Fruit fly (Drosophila melanogaster): ENCODE results near the gene mRpL2.
A peak's percentile ranks its signal among the peaks of the same experiment; 100 is the strongest.

Gene mRpL2

DNA sequence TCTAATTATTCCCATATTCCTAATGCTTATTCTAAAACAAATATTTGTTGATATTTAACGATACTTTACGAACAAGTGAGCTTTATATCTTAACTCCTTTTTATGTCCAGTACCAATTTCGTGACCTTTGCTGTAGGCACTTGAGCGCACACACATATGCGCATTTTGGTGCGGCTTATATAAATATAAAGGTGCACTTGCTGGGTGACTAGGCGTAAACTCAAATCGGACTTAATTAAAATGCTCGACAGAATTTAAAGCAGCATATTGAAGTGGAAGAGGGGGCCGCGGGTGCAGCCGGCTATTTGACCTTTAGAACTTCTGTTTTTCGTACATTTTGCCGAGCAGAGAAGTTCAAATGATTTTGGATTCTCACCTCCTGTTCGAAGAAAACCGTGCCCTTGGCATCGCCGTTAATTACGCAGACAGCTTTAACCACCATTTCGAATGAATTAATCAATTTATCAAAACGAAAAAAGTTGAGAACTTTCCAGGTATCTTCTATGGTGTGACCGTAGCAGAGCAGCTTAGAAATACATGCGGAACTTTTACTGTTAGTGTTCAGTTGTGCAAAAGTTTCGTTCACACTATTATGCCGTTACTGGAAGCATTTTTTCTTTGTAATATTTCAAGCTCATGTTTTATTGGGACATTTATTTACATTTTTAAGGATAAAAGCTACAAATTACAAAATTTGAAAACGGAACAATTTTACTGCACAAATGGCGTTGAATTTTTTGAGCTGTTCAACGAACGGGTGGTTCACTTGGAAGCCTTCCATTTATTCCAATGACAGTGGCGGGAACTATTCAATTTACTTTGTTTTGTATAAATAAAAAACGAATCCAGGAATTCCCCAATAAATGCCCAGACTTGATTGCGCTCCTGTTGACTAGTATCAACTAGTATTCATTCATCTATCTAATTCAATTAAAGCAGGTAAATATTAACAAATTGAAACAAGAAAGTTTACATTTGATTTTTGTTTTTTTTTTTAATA, 7.1 kb upstream of the mRpL2 start, which contains the start of gene Sod1 (continued):
- peak; percentile 39 for TF ChIP-seq HmgD (GFP tag; optimal IDR thresholded peaks at IDR 0.05)
- TF ChIP-seq CG15696 (tag; optimal IDR thresholded peaks at IDR 0.05): no peak
- TF ChIP-seq peb (GFP tag; IDR thresholded peaks at IDR 0.05): no peak
- peak; percentile 71 for TF ChIP-seq ERR (GFP tag; optimal IDR thresholded peaks at IDR 0.05)
- peak; percentile 57 for TF ChIP-seq stwl (tag; optimal IDR thresholded peaks at IDR 0.05)
- peak; percentile 38 for TF ChIP-seq Ets97D (GFP tag; optimal IDR thresholded peaks at IDR 0.05)
- TF ChIP-seq so (GFP tag; IDR thresholded peaks at IDR 0.05): no peak
- peak; percentile 24 for TF ChIP-seq maf-S (GFP tag; optimal IDR thresholded peaks at IDR 0.05)
- no peak for TF ChIP-seq ara (GFP tag; IDR thresholded peaks at IDR 0.05)
- no peak for TF ChIP-seq Optix (GFP tag; IDR thresholded peaks at IDR 0.05)
- no peak for TF ChIP-seq pan (optimal IDR thresholded peaks at IDR 0.05)
- no peak for TF ChIP-seq pan (GFP tag; optimal IDR thresholded peaks at IDR 0.05 in 1 of 2, IDR thresholded peaks at IDR 0.05 in 1 of 2)
- TF ChIP-seq CG12219 (GFP tag; optimal IDR thresholded peaks at IDR 0.05): no peak
- TF ChIP-seq CG15269 (tag; optimal IDR thresholded peaks at IDR 0.05): no peak
- no peak for TF ChIP-seq CG9609 (GFP tag; optimal IDR thresholded peaks at IDR 0.05)
- no peak for TF ChIP-seq CG3847 (GFP tag; IDR thresholded peaks at IDR 0.05)
- TF ChIP-seq Meics (GFP tag; optimal IDR thresholded peaks at IDR 0.05): no peak
- no peak for TF ChIP-seq bab2 (GFP tag; optimal IDR thresholded peaks at IDR 0.05)
- no peak for TF ChIP-seq CG9817 (tag; optimal IDR thresholded peaks at IDR 0.05)
- TF ChIP-seq dpn (GFP tag; optimal IDR thresholded peaks at IDR 0.05): no peak
- peak; percentile 98 for TF ChIP-seq CG15514 (GFP tag; optimal IDR thresholded peaks at IDR 0.05)
- TF ChIP-seq Ssrp (tag; optimal IDR thresholded peaks at IDR 0.05): no peak
- TF ChIP-seq CG8924 (tag; optimal IDR thresholded peaks at IDR 0.05): no peak
- no peak for TF ChIP-seq CG4707 (GFP tag; optimal IDR thresholded peaks at IDR 0.05)
- peak; percentile 38; the same call in 1 of the 2 replicates for TF ChIP-seq CG13287 (GFP tag; IDR thresholded peaks at IDR 0.05; ENCODE audit: partially characterized antibody)
- no peak for TF ChIP-seq Hand (GFP tag; optimal IDR thresholded peaks at IDR 0.05)
- no peak for TF ChIP-seq NFAT (GFP tag; IDR thresholded peaks at IDR 0.05)
- TF ChIP-seq Hr78 (GFP tag; optimal IDR thresholded peaks at IDR 0.05): peak in 1 of 2 experiments; percentile 97
- TF ChIP-seq Drgx (GFP tag; IDR thresholded peaks at IDR 0.05): 0 out of 2 replicates have a peak, but pooled peaks have one; percentile 19
- no peak for TF ChIP-seq twi (tag; optimal IDR thresholded peaks at IDR 0.05)
- TF ChIP-seq pfk (GFP tag; optimal IDR thresholded peaks at IDR 0.05): no peak
- TF ChIP-seq ase (GFP tag; IDR thresholded peaks at IDR 0.05): no peak
- TF ChIP-seq dm (GFP tag; optimal IDR thresholded peaks at IDR 0.05): peak; percentile 15
- TF ChIP-seq org-1 (GFP tag; optimal IDR thresholded peaks at IDR 0.05): no peak
- no peak for TF ChIP-seq CG2129 (GFP tag; IDR thresholded peaks at IDR 0.05; ENCODE audit: partially characterized antibody)
- TF ChIP-seq sd (tag; optimal IDR thresholded peaks at IDR 0.05): peak; percentile 24
- peak; percentile 26 for TF ChIP-seq CoRest (tag; optimal IDR thresholded peaks at IDR 0.05)
- no peak for TF ChIP-seq hb (GFP tag; IDR thresholded peaks at IDR 0.05; ENCODE audit: partially characterized antibody)
- peak; percentile 34 for TF ChIP-seq CG12659 (GFP tag; optimal IDR thresholded peaks at IDR 0.05)
- peak; percentile 51 for TF ChIP-seq BtbVII (GFP tag; optimal IDR thresholded peaks at IDR 0.05)
- no peak for TF ChIP-seq CG7987 (GFP tag; optimal IDR thresholded peaks at IDR 0.05)
- no peak for TF ChIP-seq CG10321 (GFP tag; IDR thresholded peaks at IDR 0.05)
- no peak for TF ChIP-seq CG1647 (GFP tag; optimal IDR thresholded peaks at IDR 0.05)
- peak; percentile 41; the same call in 1 of the 2 replicates for TF ChIP-seq MBD-R2 (GFP tag; IDR thresholded peaks at IDR 0.05)
- no peak for TF ChIP-seq CG6254 (GFP tag; optimal IDR thresholded peaks at IDR 0.05)
- TF ChIP-seq CG32767 (GFP tag; IDR thresholded peaks at IDR 0.05): no peak
- TF ChIP-seq CG11696 (GFP tag; IDR thresholded peaks at IDR 0.05): peak; percentile 86
- TF ChIP-seq Bteb2 (GFP tag; optimal IDR thresholded peaks at IDR 0.05): no peak

Data from whole organism, embryonic.